Worm (Caenorhabditis elegans) whole organism, L2 larva: ENCODE results near the gene soc-2.

ENCODE experiments used
- R02D3.7 ChIP-seq: fragments of 150-350 bp; optimal IDR thresholded peaks from 2 replicates; lab custom pipeline; 2014; ENCODE audit warnings: missing biosample characterization, missing genetic modification characterization
- ZK546.5 ChIP-seq: sonication (generic microtip); optimal IDR thresholded peaks from 2 replicates; lab custom pipeline; 2017; ENCODE audit warnings: missing biosample characterization, missing genetic modification characterization
- aly-2 ChIP-seq: fragments of 150-350 bp; optimal IDR thresholded peaks from 2 replicates; lab custom pipeline; 2014; ENCODE audit warnings: missing biosample characterization, missing genetic modification characterization
- elt-3 ChIP-seq: sonication (generic microtip); optimal IDR thresholded peaks from 2 replicates; lab custom pipeline; 2017; ENCODE audit warnings: missing biosample characterization, missing genetic modification characterization
- nhr-12 ChIP-seq: fragments of 150-350 bp; optimal IDR thresholded peaks from 2 replicates; lab custom pipeline; 2014; ENCODE audit warnings: missing biosample characterization, missing genetic modification characterization
- unc-39 ChIP-seq: fragments of 150-350 bp; optimal IDR thresholded peaks from 2 replicates; lab custom pipeline; 2014; ENCODE audit warnings: missing biosample characterization, missing genetic modification characterization

DNA sequence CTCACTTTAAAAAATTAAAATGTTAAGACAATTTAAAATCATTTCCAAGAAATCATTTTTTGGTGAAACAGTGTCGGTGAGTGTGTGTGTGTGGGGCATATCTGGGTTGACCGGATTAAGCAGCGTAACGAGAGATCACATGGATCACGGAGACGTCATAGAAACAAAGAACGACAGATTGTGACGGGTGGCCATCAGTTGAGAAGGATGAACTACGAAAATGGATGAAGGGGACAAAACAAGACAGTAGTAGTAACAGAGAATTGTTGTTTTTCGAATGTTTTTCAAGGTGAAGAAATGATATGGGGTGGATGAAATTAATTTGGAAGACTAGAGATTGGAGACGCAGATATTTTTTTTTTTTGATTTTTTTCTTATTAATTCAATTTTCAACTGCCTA, 15.8 kb downstream of the soc-2 start:
- TF ChIP-seq nhr-12 (tag; lab: Kevin White, UChicago) (no peak), unc-39 (tag; lab: Kevin White, UChicago) (no peak), elt-3 (tag; lab: Kevin White, UChicago) (no peak), R02D3.7 (no peak), aly-2 (no peak), ZK546.5 (tag; lab: Kevin White, UChicago) (no peak)
